Worm (Caenorhabditis elegans) whole organism, L1 larva: Measurements from ENCODE around the gene cyp-25A1.

Experiments
- ceh-88 ChIP-seq: fragments of 200-800 bp; sonication (Bioruptor generic); IDR thresholded peaks from 2 replicates; pipeline ENCODE4 v1.3.6; 2022; ENCODE audit warnings: missing genetic modification characterization, missing compliant biosample characterization
- efl-1 ChIP-seq, 4 experiments: fragments of 150-350 bp; optimal IDR thresholded peaks in 3 of 4; peaks in 1 of 4; 1 replicate in 1 of 4; 2 replicates in 3 of 4; lab custom pipeline; 2014; ENCODE audit warnings: missing biosample characterization in 2 of 4, missing genetic modification characterization in 2 of 4, missing genetic modification reagents in 2 of 4
- fkh-10 ChIP-seq: sonication (generic microtip); optimal IDR thresholded peaks from 2 replicates; lab custom pipeline; 2017; ENCODE audit warnings: missing biosample characterization, missing genetic modification reagents, missing genetic modification characterization
- lsy-2 ChIP-seq, 2 experiments: fragments of 150-350 bp; optimal IDR thresholded peaks; 2 replicates each; lab custom pipeline; 2014; ENCODE audit warnings: missing biosample characterization in 2 of 2, missing genetic modification characterization in 2 of 2
- mdl-1 ChIP-seq, 2 experiments: fragments of 150-350 bp; optimal IDR thresholded peaks; 2 replicates each; lab custom pipeline; 2014 to 2017; ENCODE audit warnings: missing biosample characterization in 2 of 2, missing genetic modification characterization in 2 of 2, inconsistent platforms in 1 of 2
- snpc-4 ChIP-seq: fragments of 150-350 bp; optimal IDR thresholded peaks from 2 replicates; lab custom pipeline; 2014; ENCODE audit warnings: missing biosample characterization, missing genetic modification characterization

- TF ChIP-seq ceh-88 (GFP tag; lab: Robert Waterston, UW): no peak
- no peak for TF ChIP-seq fkh-10 (GFP tag; lab: Kevin White, UChicago)
- no peak for TF ChIP-seq lsy-2 (tag; optimal IDR thresholded peaks at IDR 0.05; lab: Kevin White, UChicago)
- no peak for TF ChIP-seq efl-1 (optimal IDR thresholded peaks at IDR 0.05; lab: Kevin White, UChicago)
- TF ChIP-seq efl-1 (GFP tag; optimal IDR thresholded peaks at IDR 0.05 in 1 of 2; lab: Kevin White, UChicago): peak in 1 of 2 experiments; percentile 43
- TF ChIP-seq snpc-4 (tag; lab: Kevin White, UChicago): no peak
- no peak for TF ChIP-seq mdl-1 (tag; optimal IDR thresholded peaks at IDR 0.05; lab: Kevin White, UChicago)
These were observed 1.0 kb upstream of the cyp-25A1 start, which contains the start of gene C36A4.10 for ce11 chrIII:3831381-3831780.
